Fruit fly (Drosophila melanogaster) whole organism, embryonic: Measurements from ENCODE around the gene Tnpo.
A peak's percentile ranks its signal among the peaks of the same experiment; 100 is the strongest.

Experiments
- Antp ChIP-seq: fragments of 200-800 bp; sonication (Bioruptor generic); optimal IDR thresholded peaks from 3 replicates; lab custom pipeline; 2016; ENCODE audit warnings: missing biosample characterization, missing genetic modification characterization
- Blimp-1 ChIP-seq: fragments of 200-800 bp; sonication (Bioruptor generic); optimal IDR thresholded peaks from 3 replicates; lab custom pipeline; 2018; ENCODE audit warnings: missing biosample characterization, missing genetic modification characterization, mild to moderate bottlenecking, moderate library complexity, missing genetic modification reagents
- CG10543 ChIP-seq: fragments of 200-800 bp; sonication (Bioruptor generic); optimal IDR thresholded peaks from 3 replicates; lab custom pipeline; 2017; ENCODE audit warnings: missing biosample characterization, mild to moderate bottlenecking, missing genetic modification characterization, moderate library complexity
- CG10979 ChIP-seq: fragments of 200-800 bp; sonication (Bioruptor generic); optimal IDR thresholded peaks from 2 replicates; lab custom pipeline; 2018; ENCODE audit warnings: missing biosample characterization, mild to moderate bottlenecking, missing genetic modification characterization, moderate library complexity
- CG12104 ChIP-seq: fragments of 200-800 bp; sonication (Bioruptor generic); optimal IDR thresholded peaks from 3 replicates; lab custom pipeline; 2016; ENCODE audit warnings: missing biosample characterization, missing genetic modification characterization
- CG13775 ChIP-seq: fragments of 200-800 bp; sonication (Bioruptor generic); optimal IDR thresholded peaks from 3 replicates; lab custom pipeline; 2017; ENCODE audit warnings: missing biosample characterization, mild to moderate bottlenecking, missing genetic modification characterization
- CG14441 ChIP-seq: fragments of 200-800 bp; sonication (Bioruptor generic); IDR thresholded peaks from 2 replicates; pipeline ENCODE4 v1.3.6; 2022; ENCODE audit warnings: missing biosample characterization, missing genetic modification characterization
- CG16863 ChIP-seq: fragments of 200-800 bp; sonication (Bioruptor generic); optimal IDR thresholded peaks from 3 replicates; lab custom pipeline; 2016; ENCODE audit warnings: missing biosample characterization, missing genetic modification characterization
- CG17912 ChIP-seq: fragments of 200-800 bp; sonication (Bioruptor generic); optimal IDR thresholded peaks from 2 replicates; lab custom pipeline; 2018; ENCODE audit warnings: missing biosample characterization, mild to moderate bottlenecking, missing genetic modification characterization
- CG18476 ChIP-seq: fragments of 200-800 bp; sonication (Bioruptor generic); optimal IDR thresholded peaks from 2 replicates; lab custom pipeline; 2016; ENCODE audit warnings: missing biosample characterization, mild to moderate bottlenecking, missing genetic modification characterization
- CG2202 ChIP-seq: fragments of 200-800 bp; sonication (Bioruptor generic); optimal IDR thresholded peaks from 2 replicates; lab custom pipeline; 2018; ENCODE audit warnings: missing biosample characterization, mild to moderate bottlenecking, missing genetic modification characterization
- CG2712 ChIP-seq: fragments of 200-800 bp; optimal IDR thresholded peaks from 3 replicates; lab custom pipeline; 2019; ENCODE audit warnings: missing biosample characterization, mild to moderate bottlenecking, missing genetic modification characterization, moderate library complexity
- CG2889 ChIP-seq: fragments of 200-800 bp; sonication (Bioruptor generic); IDR thresholded peaks from 3 replicates; pipeline ENCODE4 v1.3.6; 2022; ENCODE audit warnings: missing biosample characterization, missing genetic modification characterization
- CG3065 ChIP-seq: fragments of 200-800 bp; sonication (Bioruptor generic); optimal IDR thresholded peaks from 2 replicates; lab custom pipeline; 2016; ENCODE audit warnings: missing biosample characterization, missing genetic modification characterization
- CG34224 ChIP-seq: fragments of 200-800 bp; sonication (Bioruptor generic); IDR thresholded peaks from 3 replicates; pipeline ENCODE4 v1.3.6; 2022; ENCODE audit warnings: missing biosample characterization, missing genetic modification characterization; ENCODE audit not compliant: partially characterized antibody
- CG3847 ChIP-seq: fragments of 200-800 bp; sonication (Bioruptor generic); IDR thresholded peaks from 2 replicates; pipeline ENCODE4 v1.3.6; 2022; ENCODE audit warnings: missing biosample characterization, missing genetic modification characterization
- CG4820 ChIP-seq: fragments of 200-800 bp; sonication (Bioruptor generic); optimal IDR thresholded peaks from 3 replicates; lab custom pipeline; 2016; ENCODE audit warnings: missing biosample characterization, missing genetic modification characterization
- CG6175 ChIP-seq: fragments of 200-800 bp; sonication (Bioruptor generic); IDR thresholded peaks from 3 replicates; pipeline ENCODE4 v1.3.6; 2022; ENCODE audit warnings: missing biosample characterization, missing genetic modification characterization
- CG6791 ChIP-seq: fragments of 200-800 bp; sonication (Bioruptor generic); IDR thresholded peaks from 3 replicates; pipeline ENCODE4 v1.3.6; 2022; ENCODE audit warnings: missing biosample characterization, missing genetic modification characterization; ENCODE audit not compliant: partially characterized antibody
- CG8388 ChIP-seq: fragments of 200-800 bp; sonication (Bioruptor generic); optimal IDR thresholded peaks from 2 replicates; lab custom pipeline; 2019; ENCODE audit warnings: missing biosample characterization, mild to moderate bottlenecking, missing genetic modification characterization, moderate library complexity
- CG8924 ChIP-seq: fragments of 200-800 bp; optimal IDR thresholded peaks from 3 replicates; lab custom pipeline; 2019; ENCODE audit warnings: missing biosample characterization, mild to moderate bottlenecking, missing genetic modification characterization, moderate library complexity
- CoRest ChIP-seq: fragments of 200-800 bp; sonication (Bioruptor generic); optimal IDR thresholded peaks from 3 replicates; lab custom pipeline; 2018; ENCODE audit warnings: missing biosample characterization, mild to moderate bottlenecking, missing genetic modification characterization, moderate library complexity
- D19A ChIP-seq: fragments of 200-800 bp; optimal IDR thresholded peaks from 3 replicates; lab custom pipeline; 2019; ENCODE audit warnings: missing biosample characterization, mild to moderate bottlenecking, missing genetic modification characterization, moderate library complexity
- Dek ChIP-seq: fragments of 200-800 bp; sonication (Bioruptor generic); optimal IDR thresholded peaks from 3 replicates; lab custom pipeline; 2019; ENCODE audit warnings: missing biosample characterization, mild to moderate bottlenecking, missing genetic modification characterization, moderate library complexity
- Ets65A ChIP-seq: fragments of 200-800 bp; sonication (Bioruptor generic); peaks from one replicate; lab custom pipeline; 2016; ENCODE audit warnings: missing biosample characterization, missing genetic modification characterization
- Fer2 ChIP-seq: fragments of 200-800 bp; sonication (Bioruptor generic); optimal IDR thresholded peaks from 2 replicates; lab custom pipeline; 2018; ENCODE audit warnings: missing biosample characterization, mild to moderate bottlenecking, missing genetic modification characterization, moderate library complexity
- Gsc ChIP-seq: fragments of 200-800 bp; sonication (Bioruptor generic); IDR thresholded peaks from 2 replicates; pipeline ENCODE4 v1.3.6; 2022; ENCODE audit warnings: missing biosample characterization, missing genetic modification characterization
- HmgD ChIP-seq: fragments of 200-800 bp; sonication (Bioruptor generic); optimal IDR thresholded peaks from 3 replicates; lab custom pipeline; 2016; ENCODE audit warnings: missing biosample characterization, missing genetic modification characterization
- MBD-R2 ChIP-seq: fragments of 200-800 bp; sonication (Bioruptor generic); IDR thresholded peaks from 2 replicates; pipeline ENCODE4 v1.3.6; 2022; ENCODE audit warnings: missing biosample characterization, missing genetic modification characterization
- Mes4 ChIP-seq: fragments of 200-800 bp; sonication (Bioruptor generic); optimal IDR thresholded peaks from 2 replicates; lab custom pipeline; 2016; ENCODE audit warnings: missing biosample characterization, missing genetic modification characterization
- Mrtf ChIP-seq: fragments of 200-800 bp; sonication (Bioruptor generic); IDR thresholded peaks from 3 replicates; pipeline ENCODE4 v1.3.6; 2022; ENCODE audit warnings: missing biosample characterization, missing genetic modification characterization
- Ssrp ChIP-seq: fragments of 200-800 bp; sonication (Bioruptor generic); optimal IDR thresholded peaks from 2 replicates; lab custom pipeline; 2018; ENCODE audit warnings: missing biosample characterization, mild to moderate bottlenecking, missing genetic modification characterization, moderate library complexity
- TFAM ChIP-seq: fragments of 200-800 bp; sonication (Bioruptor generic); optimal IDR thresholded peaks from 2 replicates; lab custom pipeline; 2017; ENCODE audit warnings: missing biosample characterization, missing genetic modification characterization, inconsistent platforms
- abd-A ChIP-seq: fragments of 200-800 bp; sonication (Bioruptor generic); optimal IDR thresholded peaks from 3 replicates; lab custom pipeline; 2019; ENCODE audit warnings: missing biosample characterization, mild to moderate bottlenecking, missing genetic modification characterization, moderate library complexity
- caup ChIP-seq: fragments of 200-800 bp; sonication (Bioruptor generic); optimal IDR thresholded peaks from 3 replicates; lab custom pipeline; 2017; ENCODE audit warnings: missing biosample characterization, mild to moderate bottlenecking, missing genetic modification characterization, moderate library complexity; ENCODE audit not compliant: severe bottlenecking
- cg ChIP-seq: fragments of 200-800 bp; sonication (Bioruptor generic); optimal IDR thresholded peaks from 3 replicates; lab custom pipeline; 2019; ENCODE audit warnings: missing biosample characterization, mild to moderate bottlenecking, missing genetic modification characterization, moderate library complexity
- ci ChIP-seq: fragments of 200-800 bp; sonication (Bioruptor generic); IDR thresholded peaks from 3 replicates; pipeline ENCODE4 v1.3.6; 2022; ENCODE audit warnings: missing biosample characterization, missing genetic modification characterization
- crol ChIP-seq: fragments of 200-800 bp; sonication (Bioruptor generic); IDR thresholded peaks from 2 replicates; pipeline ENCODE4 v1.3.6; 2022; ENCODE audit warnings: missing biosample characterization, missing genetic modification characterization
- danr ChIP-seq: fragments of 200-800 bp; sonication (Bioruptor generic); IDR thresholded peaks from 2 replicates; pipeline ENCODE4 v1.3.6; 2022; ENCODE audit warnings: missing biosample characterization, missing genetic modification characterization
- gro ChIP-seq: fragments of 200-800 bp; sonication (Bioruptor generic); optimal IDR thresholded peaks from 2 replicates; lab custom pipeline; 2016; ENCODE audit warnings: missing biosample characterization, missing genetic modification characterization
- jumu ChIP-seq: fragments of 200-800 bp; sonication (Bioruptor generic); optimal IDR thresholded peaks from 3 replicates; lab custom pipeline; 2016; ENCODE audit warnings: missing biosample characterization, missing genetic modification characterization
- lov ChIP-seq, 2 experiments: fragments of 200-800 bp in 1 of 2; fragments of >200 bp in 1 of 2; sonication (Bioruptor generic) in 1 of 2; IDR thresholded peaks in 1 of 2; optimal IDR thresholded peaks in 1 of 2; 2 replicates in 1 of 2; 3 replicates in 1 of 2; pipeline versions ENCODE4 v1.3.6 to Lab custom; 2017 to 2022; ENCODE audit warnings: missing biosample characterization in 1 of 2, missing genetic modification characterization in 1 of 2
- nerfin-1 ChIP-seq: fragments of 200-800 bp; sonication (Bioruptor generic); optimal IDR thresholded peaks from 3 replicates; lab custom pipeline; 2019; ENCODE audit warnings: missing biosample characterization, mild to moderate bottlenecking, missing genetic modification characterization, moderate library complexity
- onecut ChIP-seq: fragments of 200-800 bp; sonication (Bioruptor generic); IDR thresholded peaks from 2 replicates; pipeline ENCODE4 v1.3.6; 2022; ENCODE audit warnings: missing biosample characterization, missing genetic modification characterization
- pb ChIP-seq: fragments of 200-800 bp; sonication (Bioruptor generic); optimal IDR thresholded peaks from 3 replicates; lab custom pipeline; 2016; ENCODE audit warnings: missing biosample characterization, missing genetic modification characterization
- prd ChIP-seq, 3 experiments: fragments of >200 bp in 2 of 3; fragments of 200-800 bp in 1 of 3; sonication (Bioruptor generic) in 1 of 3; optimal IDR thresholded peaks in 2 of 3; IDR thresholded peaks in 1 of 3; 2 replicates in 2 of 3; 3 replicates in 1 of 3; pipeline versions ENCODE4 v1.3.6 to Lab custom; 2017 to 2022; ENCODE audit warnings: missing biosample characterization in 1 of 3, missing genetic modification characterization in 1 of 3
- psq ChIP-seq: fragments of 200-800 bp; sonication (Bioruptor generic); optimal IDR thresholded peaks from 2 replicates; lab custom pipeline; 2017; ENCODE audit warnings: missing biosample characterization, missing genetic modification characterization
- sim ChIP-seq: fragments of 200-800 bp; sonication (Bioruptor generic); IDR thresholded peaks from 2 replicates; pipeline ENCODE4 v1.3.6; 2022; ENCODE audit warnings: missing biosample characterization, missing genetic modification characterization
- stc ChIP-seq: fragments of 200-800 bp; sonication (Bioruptor generic); IDR thresholded peaks from 2 replicates; pipeline ENCODE4 v1.3.6; 2022; ENCODE audit warnings: missing biosample characterization, missing genetic modification characterization
- toy ChIP-seq: fragments of 200-800 bp; sonication (Bioruptor generic); IDR thresholded peaks from 2 replicates; pipeline ENCODE4 v1.3.6; 2022; ENCODE audit warnings: missing biosample characterization, missing genetic modification characterization

Tnpo gene

dm6 chr3L:6181776-6182175, 11.5 kb upstream of the Tnpo start, which contains the start of gene CG10274 (continued):
- TF ChIP-seq sim (GFP tag; lab: Robert Waterston, UW) (no peak), prd (optimal IDR thresholded peaks at IDR 0.05; lab: Kevin White, UChicago) (no peak), prd (GFP tag; IDR thresholded peaks at IDR 0.05; lab: Robert Waterston, UW) (peak; percentile 82), Blimp-1 (no peak), lov (optimal IDR thresholded peaks at IDR 0.05; lab: Kevin White, UChicago) (no peak), lov (GFP tag; IDR thresholded peaks at IDR 0.05; lab: Robert Waterston, UW) (no peak), nerfin-1 (tag; lab: Kevin White, UChicago) (peak; percentile 81), CG3065 (GFP tag; lab: Kevin White, UChicago) (no peak), CG17912 (GFP tag; lab: Kevin White, UChicago) (no peak), CG10979 (tag; lab: Kevin White, UChicago) (peak; percentile 74), CG34224 (GFP tag; lab: Robert Waterston, UW) (no peak), Fer2 (peak; percentile 72), CG2202 (peak; percentile 57), Mrtf (GFP tag; lab: Robert Waterston, UW) (no peak), caup (no peak), CG4820 (GFP tag; lab: Kevin White, UChicago) (peak; percentile 78), Ets65A (GFP tag; lab: Kevin White, UChicago) (peak; percentile 98), CG8924 (tag; lab: Kevin White, UChicago) (peak; percentile 79), stc (no peak), CG16863 (peak; percentile 64), CG2889 (GFP tag; lab: Robert Waterston, UW) (0 out of 3 replicates have a peak, but pooled peaks have one; percentile 38), psq (no peak), crol (GFP tag; lab: Robert Waterston, UW) (no peak), Mes4 (GFP tag; lab: Kevin White, UChicago) (peak; percentile 55), CG6175 (GFP tag; lab: Robert Waterston, UW) (no peak), CG14441 (GFP tag; lab: Robert Waterston, UW) (peak; percentile 61), gro (peak; percentile 77), Dek (tag; lab: Kevin White, UChicago) (no peak), CG3847 (peak; percentile 78), TFAM (GFP tag; lab: Kevin White, UChicago) (no peak), toy (GFP tag; lab: Robert Waterston, UW) (no peak), cg (GFP tag; lab: Kevin White, UChicago) (no peak), abd-A (tag; lab: Kevin White, UChicago) (no peak), HmgD (GFP tag; lab: Kevin White, UChicago) (peak; percentile 6), Antp (peak; percentile 51), Ssrp (peak; percentile 80), D19A (no peak), CG12104 (GFP tag; lab: Kevin White, UChicago) (peak; percentile 51), CG13775 (GFP tag; lab: Kevin White, UChicago) (peak; percentile 83), MBD-R2 (GFP tag; lab: Robert Waterston, UW) (peak; percentile 89), CG6791 (GFP tag; lab: Robert Waterston, UW) (no peak), pb (GFP tag; lab: Kevin White, UChicago) (no peak), CG10543 (peak; percentile 72), jumu (GFP tag; lab: Kevin White, UChicago) (peak; percentile 64), Gsc (GFP tag; lab: Robert Waterston, UW) (no peak), onecut (GFP tag; lab: Robert Waterston, UW) (no peak), CoRest (tag; lab: Kevin White, UChicago) (peak; percentile 90), danr (GFP tag; lab: Robert Waterston, UW) (no peak), CG8388 (GFP tag; lab: Kevin White, UChicago) (peak; percentile 50), CG18476 (GFP tag; lab: Kevin White, UChicago) (peak; percentile 44), ci (peak; percentile 35; the same call in 1 of the 3 replicates), CG2712 (tag; lab: Kevin White, UChicago) (peak; percentile 83)
